Worm (Caenorhabditis elegans): ENCODE results near the gene F58A6.9.
"Not testable (repeated sequence)": the region's sequence is repeated elsewhere in the genome, so short reads cannot be mapped to it uniquely, and the experiment has no call there.

F58A6.9 gene

DNA sequence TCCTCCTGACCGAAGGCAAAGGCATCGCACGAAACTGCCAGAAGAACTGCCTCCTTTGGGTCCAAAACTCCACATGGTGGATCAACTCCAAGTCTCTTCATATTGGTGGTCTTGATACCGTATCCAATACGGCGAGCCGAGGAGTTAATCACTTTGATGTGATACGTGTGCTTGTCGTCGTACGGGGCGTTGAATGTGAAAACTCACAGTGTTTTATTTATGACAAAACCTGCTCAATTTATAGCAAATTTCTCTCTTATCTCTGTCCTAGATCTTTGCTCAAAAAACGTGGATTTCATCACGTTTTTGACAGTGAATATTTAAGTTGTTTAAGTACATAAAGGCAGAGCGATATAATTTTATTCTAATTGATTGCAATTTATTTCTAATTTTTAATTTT is at the start of gene F58A6.9:
F58A6.9 (minus strand) TSS at position 101 of the 400 bp plus-strand sequence.
- not testable (repeated sequence) for TF ChIP-seq ama-1 (optimal IDR thresholded peaks at IDR 0.05); peb-1 (tag; optimal IDR thresholded peaks at IDR 0.05); fos-1 (tag; optimal IDR thresholded peaks at IDR 0.05)

DNA sequence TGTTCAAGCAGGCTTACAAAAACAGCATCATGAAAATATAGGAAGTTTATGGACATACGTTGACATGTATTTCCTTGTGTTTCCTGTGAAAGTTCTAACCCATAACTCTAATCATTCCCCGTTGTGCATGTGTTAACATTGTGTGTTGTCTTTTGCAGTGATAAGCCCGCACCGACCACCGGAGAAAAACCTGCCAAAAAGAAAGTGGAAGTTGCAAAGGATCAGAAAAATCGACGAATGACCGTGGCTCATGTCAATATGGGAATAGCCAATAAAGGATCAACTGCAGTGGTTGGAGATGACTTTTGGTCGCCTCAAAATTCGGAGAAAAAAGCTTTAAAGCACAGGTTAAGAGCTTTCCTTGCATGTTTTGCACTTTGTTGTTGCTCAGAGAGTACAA is 46.6 kb upstream of the F58A6.9 start:
- TF ChIP-seq mab-5 (tag; optimal IDR thresholded peaks at IDR 0.05) (no peak), alr-1 (tag; optimal IDR thresholded peaks at IDR 0.05) (no peak), nhr-10 (tag; optimal IDR thresholded peaks at IDR 0.05) (no peak), dmd-4 (tag; optimal IDR thresholded peaks at IDR 0.05) (no peak), aly-2 (tag; optimal IDR thresholded peaks at IDR 0.05) (no peak)

DNA sequence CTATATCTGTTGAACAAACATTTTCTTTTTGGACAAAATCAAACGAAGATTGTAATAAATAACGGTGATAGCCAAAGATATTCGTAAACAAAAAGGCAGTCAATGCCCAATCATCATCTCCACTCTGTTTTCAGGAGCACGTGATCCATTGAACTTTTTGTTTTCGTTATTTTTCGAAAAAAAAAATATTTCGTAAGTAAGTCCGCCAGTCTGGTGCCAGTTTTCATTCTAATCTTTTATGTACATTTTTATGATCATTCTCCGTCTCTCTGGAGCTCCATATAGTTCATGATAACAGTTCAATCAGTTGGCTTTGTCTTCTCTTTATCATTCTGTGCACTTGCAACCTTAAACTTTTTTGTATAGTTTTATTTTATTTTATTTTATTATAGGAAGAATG is 44.3 kb upstream of the F58A6.9 start, which contains the start of gene ampd-1:
ampd-1 (plus strand) TSS at position 393 of the 400 bp plus-strand sequence.
- TF ChIP-seq F13H6.1 (tag; optimal IDR thresholded peaks at IDR 0.05) (peak; percentile 27), fos-1 (tag; optimal IDR thresholded peaks at IDR 0.05) (peak; percentile 60), elt-1 (tag; optimal IDR thresholded peaks at IDR 0.05) (no peak), nhr-12 (tag; optimal IDR thresholded peaks at IDR 0.05) (no peak), sma-9 (GFP tag; optimal IDR thresholded peaks at IDR 0.05) (peak; percentile 30), sma-9 (tag; optimal IDR thresholded peaks at IDR 0.05) (no peak), C34F6.9 (tag; optimal IDR thresholded peaks at IDR 0.05) (peak; percentile 38), gmeb-1 (tag; optimal IDR thresholded peaks at IDR 0.05) (peak; percentile 24), skn-1 (tag; optimal IDR thresholded peaks at IDR 0.05) (peak; percentile 6), nhr-10 (tag; optimal IDR thresholded peaks at IDR 0.05) (no peak), ceh-16 (tag; optimal IDR thresholded peaks at IDR 0.05) (no peak), crh-2 (tag; optimal IDR thresholded peaks at IDR 0.05) (no peak), sma-3 (GFP tag; optimal IDR thresholded peaks at IDR 0.05) (peak; percentile 16), nhr-237 (tag; optimal IDR thresholded peaks at IDR 0.05) (no peak), sem-4 (tag; optimal IDR thresholded peaks at IDR 0.05) (no peak), nhr-129 (tag; optimal IDR thresholded peaks at IDR 0.05) (peak; percentile 47), R02D3.7 (tag; optimal IDR thresholded peaks at IDR 0.05) (no peak), dmd-4 (tag; optimal IDR thresholded peaks at IDR 0.05) (no peak)

DNA sequence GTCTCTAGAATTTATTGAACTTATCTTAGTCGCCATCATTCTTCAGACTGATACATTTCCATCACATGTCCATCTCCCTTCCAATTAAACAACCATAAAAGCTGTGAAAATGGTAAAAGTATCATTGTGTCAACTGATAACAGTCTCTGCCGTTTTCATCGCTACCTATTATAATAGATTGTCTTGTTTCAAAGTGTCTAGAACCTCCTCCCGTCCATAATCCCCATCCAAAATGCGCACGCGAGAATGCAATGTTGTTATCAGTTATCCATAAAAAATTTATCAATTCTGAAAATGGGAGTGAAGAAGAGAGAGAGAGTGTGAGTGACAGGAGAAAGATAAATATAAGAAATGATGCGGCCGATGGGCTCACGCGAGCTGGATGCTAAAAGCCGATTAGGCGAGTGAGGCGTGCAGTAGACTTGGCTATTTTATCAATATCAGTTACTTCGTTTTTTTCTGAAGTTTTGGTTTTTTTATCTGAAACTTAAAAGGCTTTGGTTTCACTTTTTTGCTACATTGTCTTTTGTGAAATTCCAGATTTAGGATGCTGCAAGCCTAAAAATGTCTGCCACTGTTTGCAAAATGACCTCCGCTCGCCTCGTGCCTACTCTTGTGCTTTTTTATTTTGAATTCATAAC is 43.4 kb upstream of the F58A6.9 start:
- TF ChIP-seq nhr-6 (tag; optimal IDR thresholded peaks at IDR 0.05): no peak
- TF ChIP-seq mbf-1 (tag; optimal IDR thresholded peaks at IDR 0.05): no peak
- no peak for TF ChIP-seq alr-1 (tag; optimal IDR thresholded peaks at IDR 0.05)
- TF ChIP-seq crh-2 (tag; optimal IDR thresholded peaks at IDR 0.05): no peak
- TF ChIP-seq lsy-2 (tag; optimal IDR thresholded peaks at IDR 0.05): peak in 1 of 2 experiments; percentile 6
- TF ChIP-seq nhr-11 (tag; optimal IDR thresholded peaks at IDR 0.05): no peak
- no peak for TF ChIP-seq unc-62 (GFP tag; optimal IDR thresholded peaks at IDR 0.05)
- TF ChIP-seq peb-1 (tag; optimal IDR thresholded peaks at IDR 0.05): no peak
- TF ChIP-seq sma-3 (GFP tag; optimal IDR thresholded peaks at IDR 0.05): peak; percentile 47
- peak in 1 of 2 experiments; percentile 38 for TF ChIP-seq mdl-1 (tag; optimal IDR thresholded peaks at IDR 0.05)
- TF ChIP-seq ceh-16 (tag; optimal IDR thresholded peaks at IDR 0.05): no peak
- no peak for TF ChIP-seq C34F6.9 (tag; optimal IDR thresholded peaks at IDR 0.05)
- TF ChIP-seq lin-13 (GFP tag; optimal IDR thresholded peaks at IDR 0.05): no peak
- no peak for TF ChIP-seq blmp-1 (tag; optimal IDR thresholded peaks at IDR 0.05; ENCODE audit: insufficient read depth)
- no peak for TF ChIP-seq lin-39 (tag; optimal IDR thresholded peaks at IDR 0.05)
- TF ChIP-seq R02D3.7 (tag; optimal IDR thresholded peaks at IDR 0.05): no peak
- TF ChIP-seq ztf-11 (tag; optimal IDR thresholded peaks at IDR 0.05): no peak
- TF ChIP-seq nhr-237 (tag; optimal IDR thresholded peaks at IDR 0.05): no peak
- TF ChIP-seq nhr-21 (tag; optimal IDR thresholded peaks at IDR 0.05): no peak
- TF ChIP-seq nhr-10 (tag; optimal IDR thresholded peaks at IDR 0.05): no peak
- peak; percentile 15 for TF ChIP-seq nhr-129 (tag; optimal IDR thresholded peaks at IDR 0.05)
- no peak for TF ChIP-seq nhr-25 (tag; optimal IDR thresholded peaks at IDR 0.05)
- peak; percentile 59 for TF ChIP-seq F13H6.1 (tag; optimal IDR thresholded peaks at IDR 0.05)
- no peak for TF ChIP-seq unc-39 (tag; optimal IDR thresholded peaks at IDR 0.05)
- TF ChIP-seq nhr-23 (tag; optimal IDR thresholded peaks at IDR 0.05): no peak
- TF ChIP-seq nhr-12 (tag; optimal IDR thresholded peaks at IDR 0.05): no peak
- no peak for TF ChIP-seq elt-1 (tag; optimal IDR thresholded peaks at IDR 0.05)
- no peak for TF ChIP-seq aly-2 (tag; optimal IDR thresholded peaks at IDR 0.05)
- TF ChIP-seq zag-1 (tag; optimal IDR thresholded peaks at IDR 0.05): no peak
- TF ChIP-seq skn-1 (tag; optimal IDR thresholded peaks at IDR 0.05): peak; percentile 17
- TF ChIP-seq gmeb-1 (tag; optimal IDR thresholded peaks at IDR 0.05): peak; percentile 58
- no peak for TF ChIP-seq unc-55 (GFP tag; optimal IDR thresholded peaks at IDR 0.05)
- TF ChIP-seq ama-1 (optimal IDR thresholded peaks at IDR 0.05): no peak
- TF ChIP-seq mab-5 (tag; optimal IDR thresholded peaks at IDR 0.05): no peak
- no peak for TF ChIP-seq dmd-4 (tag; optimal IDR thresholded peaks at IDR 0.05)
- TF ChIP-seq sem-4 (tag; optimal IDR thresholded peaks at IDR 0.05): no peak
- TF ChIP-seq ztf-1 (GFP tag; conservative IDR thresholded peaks at IDR 0.05): no peak
- no peak for TF ChIP-seq egl-27 (tag; optimal IDR thresholded peaks at IDR 0.05)
- TF ChIP-seq Y55F3AM.14 (GFP tag; optimal IDR thresholded peaks at IDR 0.05): no peak
- TF ChIP-seq fos-1 (tag; optimal IDR thresholded peaks at IDR 0.05): peak; percentile 81
- TF ChIP-seq lin-11 (tag; optimal IDR thresholded peaks at IDR 0.05): no peak
- TF ChIP-seq ZK546.5 (tag; optimal IDR thresholded peaks at IDR 0.05): no peak

Data from whole organism, L2 larva.